Worm (Caenorhabditis elegans) whole organism, early embryonic: ENCODE data around the gene lido-10.

ENCODE experiments used
- F13C5.2 ChIP-seq: sonication (generic microtip); optimal IDR thresholded peaks from 2 replicates; lab custom pipeline; 2017; ENCODE audit warnings: mild to moderate bottlenecking, missing genetic modification characterization, inconsistent platforms, missing compliant biosample characterization
- ama-1 ChIP-seq: fragments of 150-350 bp; optimal IDR thresholded peaks from 2 replicates; lab custom pipeline; 2014
- ceh-36 ChIP-seq: sonication (generic microtip); optimal IDR thresholded peaks from 2 replicates; lab custom pipeline; 2016; ENCODE audit warnings: missing genetic modification characterization, inconsistent platforms, missing compliant biosample characterization
- flt-1 ChIP-seq: fragments of 200-800 bp; sonication (Bioruptor generic); IDR thresholded peaks from 2 replicates; pipeline ENCODE4 v1.3.6; 2022; ENCODE audit warnings: missing genetic modification characterization, missing compliant biosample characterization
- hmg-4 ChIP-seq: fragments of 200-800 bp; sonication (Bioruptor generic); optimal IDR thresholded peaks from 2 replicates; lab custom pipeline; 2018; ENCODE audit warnings: mild to moderate bottlenecking, missing genetic modification characterization, missing compliant biosample characterization
- hnd-1 ChIP-seq: sonication (generic microtip); optimal IDR thresholded peaks from 2 replicates; lab custom pipeline; 2016; ENCODE audit warnings: missing genetic modification characterization, missing compliant biosample characterization
- pes-1 ChIP-seq: fragments of 200-800 bp; sonication (Bioruptor generic); IDR thresholded peaks from 2 replicates; pipeline ENCODE4 v1.3.6; 2022; ENCODE audit warnings: missing genetic modification reagents, missing genetic modification characterization, missing compliant biosample characterization
- scrt-1 ChIP-seq: fragments of 200-800 bp; sonication (Bioruptor generic); IDR thresholded peaks from 2 replicates; pipeline ENCODE4 v1.3.6; 2022; ENCODE audit warnings: missing genetic modification characterization, missing compliant biosample characterization
- tbx-11 ChIP-seq: fragments of 200-800 bp; sonication (Bioruptor generic); IDR thresholded peaks from 2 replicates; pipeline ENCODE4 v1.3.6; 2022; ENCODE audit warnings: missing genetic modification characterization, missing compliant biosample characterization
- tbx-37 ChIP-seq: fragments of 200-800 bp; sonication (Bioruptor generic); conservative IDR thresholded peaks from 2 replicates; pipeline ENCODE4 v1.3.6; 2022; ENCODE audit warnings: missing genetic modification reagents, missing genetic modification characterization, missing compliant biosample characterization
- tra-4 ChIP-seq: sonication (generic microtip); optimal IDR thresholded peaks from 2 replicates; lab custom pipeline; 2017; ENCODE audit warnings: missing genetic modification characterization, missing compliant biosample characterization

DNA sequence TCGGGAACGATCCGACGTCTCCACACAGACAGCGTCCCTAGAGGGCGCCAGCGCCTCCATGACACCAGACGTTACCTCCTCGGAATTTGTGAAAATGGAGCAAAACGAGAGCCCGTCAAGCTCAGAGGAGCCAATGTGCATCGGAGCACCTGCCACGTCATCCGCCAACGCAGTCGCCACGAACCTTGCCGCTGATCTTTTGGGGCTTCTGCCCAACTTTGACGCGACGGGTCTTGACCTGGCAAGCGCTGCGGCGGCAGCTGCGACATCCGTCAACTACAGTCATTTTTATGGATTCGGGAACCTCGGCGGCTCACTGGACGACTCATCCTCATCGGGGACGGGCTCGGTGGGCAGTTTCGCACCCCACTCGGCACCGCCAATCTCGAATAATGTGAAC, 16.9 kb upstream of the lido-10 start:
- no peak for TF ChIP-seq flt-1
- TF ChIP-seq F13C5.2, result no peak
- no peak for TF ChIP-seq ama-1 (lab: Kevin White, UChicago)
- no peak for TF ChIP-seq scrt-1 (GFP tag; lab: Robert Waterston, UW)
- TF ChIP-seq tbx-37 (GFP tag; lab: Robert Waterston, UW), result no peak
- no peak for TF ChIP-seq hmg-4 (GFP tag; lab: Kevin White, UChicago)
- TF ChIP-seq tra-4, result no peak
- no peak for TF ChIP-seq tbx-11 (GFP tag; lab: Robert Waterston, UW)
- no peak for TF ChIP-seq pes-1 (GFP tag; lab: Robert Waterston, UW)
- no peak for TF ChIP-seq ceh-36
- TF ChIP-seq hnd-1 (tag; lab: Kevin White, UChicago), result no peak
